Fruit fly (Drosophila melanogaster) whole organism, pupa: ENCODE results near the gene RpL37A.

Experiments
- CG14655 ChIP-seq: fragments of 200-800 bp; sonication (Bioruptor generic); optimal IDR thresholded peaks from 3 replicates; lab custom pipeline; 2017; ENCODE audit warnings: mild to moderate bottlenecking, missing biosample characterization, missing genetic modification reagents, missing genetic modification characterization
- CG15710 ChIP-seq: fragments of 200-800 bp; sonication (Bioruptor generic); optimal IDR thresholded peaks from 2 replicates; lab custom pipeline; 2018; ENCODE audit warnings: missing biosample characterization, mild to moderate bottlenecking, missing genetic modification characterization, moderate library complexity
- CG17806 ChIP-seq: fragments of 200-800 bp; sonication (Bioruptor generic); optimal IDR thresholded peaks from 2 replicates; lab custom pipeline; 2018; ENCODE audit warnings: missing biosample characterization, mild to moderate bottlenecking, missing genetic modification characterization, moderate library complexity
- CG34367 ChIP-seq: fragments of 200-800 bp; sonication (Bioruptor generic); optimal IDR thresholded peaks from 2 replicates; lab custom pipeline; 2018; ENCODE audit warnings: missing biosample characterization, mild to moderate bottlenecking, missing genetic modification characterization
- CG8159 ChIP-seq: fragments of 200-800 bp; sonication (Bioruptor generic); optimal IDR thresholded peaks from 3 replicates; lab custom pipeline; 2018; ENCODE audit warnings: missing biosample characterization, mild to moderate bottlenecking, missing genetic modification characterization, moderate library complexity
- D1 ChIP-seq: fragments of 200-800 bp; sonication (Bioruptor generic); optimal IDR thresholded peaks from 2 replicates; lab custom pipeline; 2018; ENCODE audit warnings: missing biosample characterization, mild to moderate bottlenecking, missing genetic modification characterization, moderate library complexity
- Ets98B ChIP-seq: fragments of 200-800 bp; sonication (Bioruptor generic); IDR thresholded peaks from 2 replicates; pipeline ENCODE4 v1.3.6; 2022; ENCODE audit warnings: missing biosample characterization, missing genetic modification characterization
- Pif1A ChIP-seq: fragments of 200-800 bp; sonication (Bioruptor generic); optimal IDR thresholded peaks from 3 replicates; lab custom pipeline; 2016; ENCODE audit warnings: missing biosample characterization, missing genetic modification characterization
- rn ChIP-seq: fragments of 200-800 bp; sonication (Bioruptor generic); IDR thresholded peaks from 2 replicates; pipeline ENCODE4 v1.3.6; 2022; ENCODE audit warnings: missing biosample characterization, missing genetic modification characterization

dm6 chr2L:5027321-5028069, 43.3 kb upstream of the RpL37A start:
- no peak for TF ChIP-seq CG8159 (tag; lab: Kevin White, UChicago)
- no peak for TF ChIP-seq Pif1A (GFP tag; lab: Kevin White, UChicago)
- TF ChIP-seq CG17806: no peak
- no peak for TF ChIP-seq CG14655
- no peak for TF ChIP-seq D1
- TF ChIP-seq CG34367: no peak
- no peak for TF ChIP-seq CG15710 (tag; lab: Kevin White, UChicago)
- no peak for TF ChIP-seq rn (GFP tag; lab: Robert Waterston, UW)
- TF ChIP-seq Ets98B (GFP tag; lab: Robert Waterston, UW): no peak
